Worm (Caenorhabditis elegans) whole organism, L1 larva: ENCODE measurements around the gene F08B12.4.

Experiments used
- C04F5.9 ChIP-seq: sonication (generic microtip); optimal IDR thresholded peaks from 2 replicates; lab custom pipeline; 2016; ENCODE audit warnings: missing genetic modification characterization, missing compliant biosample characterization
- C34B4.2 ChIP-seq: sonication (generic microtip); optimal IDR thresholded peaks from 2 replicates; lab custom pipeline; 2017; ENCODE audit warnings: mild to moderate bottlenecking, missing genetic modification characterization, missing compliant biosample characterization
- aha-1 ChIP-seq: fragments of 150-350 bp; optimal IDR thresholded peaks from 2 replicates; lab custom pipeline; 2014; ENCODE audit warnings: missing biosample characterization, missing genetic modification characterization
- aly-2 ChIP-seq: fragments of 150-350 bp; optimal IDR thresholded peaks from 2 replicates; lab custom pipeline; 2014; ENCODE audit warnings: missing biosample characterization, missing genetic modification characterization
- ama-1 ChIP-seq: fragments of 150-350 bp; optimal IDR thresholded peaks from 2 replicates; lab custom pipeline; 2014
- blmp-1 ChIP-seq: fragments of 150-350 bp; optimal IDR thresholded peaks from 2 replicates; lab custom pipeline; 2014; ENCODE audit warnings: missing biosample characterization, missing genetic modification characterization
- ceh-88 ChIP-seq: fragments of 200-800 bp; sonication (Bioruptor generic); IDR thresholded peaks from 2 replicates; pipeline ENCODE4 v1.3.6; 2022; ENCODE audit warnings: missing genetic modification characterization, missing compliant biosample characterization
- dsc-1 ChIP-seq: sonication (generic microtip); optimal IDR thresholded peaks from 2 replicates; lab custom pipeline; 2016; ENCODE audit warnings: mild to moderate bottlenecking, missing genetic modification characterization, missing compliant biosample characterization
- efl-1 ChIP-seq, 4 experiments: fragments of 150-350 bp; optimal IDR thresholded peaks in 3 of 4; peaks in 1 of 4; 1 replicate in 1 of 4; 2 replicates in 3 of 4; lab custom pipeline; 2014; ENCODE audit warnings: missing biosample characterization in 2 of 4, missing genetic modification characterization in 2 of 4, missing genetic modification reagents in 2 of 4
- egl-13 ChIP-seq: sonication (generic microtip); optimal IDR thresholded peaks from 2 replicates; lab custom pipeline; 2016; ENCODE audit warnings: missing genotype, missing genetic modification reagents, missing genetic modification characterization, missing compliant biosample characterization
- elt-2 ChIP-seq: sonication (generic microtip); optimal IDR thresholded peaks from 2 replicates; lab custom pipeline; 2016; ENCODE audit warnings: missing genetic modification characterization, mild to moderate bottlenecking, inconsistent platforms, missing compliant biosample characterization, missing genetic modification reagents
- elt-3 ChIP-seq, 6 experiments: fragments of 150-350 bp in 1 of 6; sonication (generic microtip); optimal IDR thresholded peaks; 2 replicates each; lab custom pipeline; 2017 to 2018; ENCODE audit warnings: missing biosample characterization in 6 of 6, missing genetic modification characterization in 6 of 6, inconsistent platforms in 1 of 6
- ets-5 ChIP-seq: fragments of 200-800 bp; sonication (Bioruptor generic); IDR thresholded peaks from 2 replicates; pipeline ENCODE4 v1.3.6; 2022; ENCODE audit warnings: missing genetic modification characterization, missing compliant biosample characterization
- fkh-4 ChIP-seq: sonication (generic microtip); optimal IDR thresholded peaks from 2 replicates; lab custom pipeline; 2016; ENCODE audit warnings: missing compliant biosample characterization, missing genetic modification characterization, borderline replicate concordance
- fos-1 ChIP-seq: fragments of 150-350 bp; optimal IDR thresholded peaks from 2 replicates; lab custom pipeline; 2014; ENCODE audit warnings: missing biosample characterization, missing genetic modification characterization
- grh-1 ChIP-seq: fragments of 200-800 bp; sonication (Bioruptor generic); IDR thresholded peaks from 2 replicates; pipeline ENCODE4 v1.3.6; 2022; ENCODE audit warnings: missing genetic modification reagents, missing genetic modification characterization, missing compliant biosample characterization
- hlh-17 ChIP-seq: fragments of 200-800 bp; sonication (Bioruptor generic); optimal IDR thresholded peaks from 2 replicates; lab custom pipeline; 2018; ENCODE audit warnings: missing genetic modification characterization, mild to moderate bottlenecking, missing compliant biosample characterization, moderate library complexity, borderline replicate concordance
- hlh-4 ChIP-seq: sonication (generic microtip); optimal IDR thresholded peaks from 2 replicates; lab custom pipeline; 2016; ENCODE audit warnings: mild to moderate bottlenecking, missing genetic modification characterization, missing compliant biosample characterization
- isw-1 ChIP-seq: fragments of 200-800 bp; sonication (Bioruptor generic); IDR thresholded peaks from 2 replicates; pipeline ENCODE4 v1.3.6; 2022; ENCODE audit warnings: missing genetic modification characterization, missing compliant biosample characterization
- jun-1 ChIP-seq: fragments of 150-350 bp; optimal IDR thresholded peaks from 2 replicates; lab custom pipeline; 2014; ENCODE audit warnings: missing biosample characterization, missing genetic modification reagents, missing genetic modification characterization
- lin-13 ChIP-seq: fragments of 150-350 bp; optimal IDR thresholded peaks from 2 replicates; lab custom pipeline; 2014; ENCODE audit warnings: missing biosample characterization, missing genetic modification reagents, missing genetic modification characterization
- lin-14 ChIP-seq: fragments of 200-800 bp; sonication (Bioruptor generic); optimal IDR thresholded peaks from 2 replicates; lab custom pipeline; 2018; ENCODE audit warnings: mild to moderate bottlenecking, missing genetic modification characterization, moderate library complexity, missing compliant biosample characterization
- lin-15B ChIP-seq: fragments of 150-350 bp; sonication (generic microtip); optimal IDR thresholded peaks from 3 replicates; lab custom pipeline; 2014; ENCODE audit warnings: missing biosample characterization, missing genetic modification characterization
- lin-39 ChIP-seq: fragments of 150-350 bp; optimal IDR thresholded peaks from 2 replicates; lab custom pipeline; 2014; ENCODE audit warnings: missing biosample characterization, missing genetic modification reagents, missing genetic modification characterization
- lir-3 ChIP-seq: sonication (generic microtip); optimal IDR thresholded peaks from 2 replicates; lab custom pipeline; 2016; ENCODE audit warnings: mild to moderate bottlenecking, missing genetic modification characterization, moderate library complexity, missing compliant biosample characterization; ENCODE audit not compliant: poor library complexity
- lsy-2 ChIP-seq, 2 experiments: fragments of 150-350 bp; optimal IDR thresholded peaks; 2 replicates each; lab custom pipeline; 2014; ENCODE audit warnings: missing biosample characterization in 2 of 2, missing genetic modification characterization in 2 of 2
- mep-1 ChIP-seq: fragments of 150-350 bp; optimal IDR thresholded peaks from 2 replicates; lab custom pipeline; 2014; ENCODE audit warnings: missing biosample characterization, missing genetic modification characterization
- nhr-11 ChIP-seq: fragments of 150-350 bp; optimal IDR thresholded peaks from 2 replicates; lab custom pipeline; 2014; ENCODE audit warnings: missing biosample characterization, missing genetic modification characterization
- nhr-237 ChIP-seq: fragments of 150-350 bp; optimal IDR thresholded peaks from 2 replicates; lab custom pipeline; 2014; ENCODE audit warnings: missing biosample characterization, missing genetic modification characterization
- nhr-28 ChIP-seq: fragments of 150-350 bp; optimal IDR thresholded peaks from 2 replicates; lab custom pipeline; 2014; ENCODE audit warnings: missing biosample characterization, missing genetic modification characterization
- nhr-47 ChIP-seq: sonication (generic microtip); optimal IDR thresholded peaks from 2 replicates; lab custom pipeline; 2016; ENCODE audit warnings: mild to moderate bottlenecking, missing genetic modification characterization, moderate library complexity, missing compliant biosample characterization
- nhr-71 ChIP-seq: sonication (generic microtip); optimal IDR thresholded peaks from 2 replicates; lab custom pipeline; 2016; ENCODE audit warnings: mild to moderate bottlenecking, missing genetic modification characterization, moderate library complexity, missing compliant biosample characterization
- nhr-76 ChIP-seq: sonication (generic microtip); optimal IDR thresholded peaks from 2 replicates; lab custom pipeline; 2017; ENCODE audit warnings: missing biosample characterization, missing genetic modification characterization
- pax-3 ChIP-seq: fragments of 200-800 bp; sonication (Bioruptor generic); optimal IDR thresholded peaks from 2 replicates; lab custom pipeline; 2018; ENCODE audit warnings: mild to moderate bottlenecking, missing genetic modification characterization, moderate library complexity, missing compliant biosample characterization
- pqm-1 ChIP-seq: sonication (generic microtip); optimal IDR thresholded peaks from 3 replicates; lab custom pipeline; 2017; ENCODE audit warnings: missing biosample characterization, missing genetic modification characterization
- rnt-1 ChIP-seq: sonication (generic microtip); optimal IDR thresholded peaks from 2 replicates; lab custom pipeline; 2016; ENCODE audit warnings: mild to moderate bottlenecking, missing genetic modification characterization, moderate library complexity, missing compliant biosample characterization
- sox-4 ChIP-seq: sonication (generic microtip); optimal IDR thresholded peaks from 2 replicates; lab custom pipeline; 2016; ENCODE audit warnings: missing genetic modification characterization, missing compliant biosample characterization
- sptf-1 ChIP-seq: fragments of 150-350 bp; optimal IDR thresholded peaks from 2 replicates; lab custom pipeline; 2014; ENCODE audit warnings: missing biosample characterization, missing genetic modification characterization
- sup-37 ChIP-seq: fragments of 200-800 bp; sonication (Bioruptor generic); optimal IDR thresholded peaks from 2 replicates; lab custom pipeline; 2018; ENCODE audit warnings: mild to moderate bottlenecking, missing genetic modification characterization, missing compliant biosample characterization
- tbx-2 ChIP-seq: sonication (generic microtip); optimal IDR thresholded peaks from 2 replicates; lab custom pipeline; 2016; ENCODE audit warnings: missing genetic modification characterization, missing compliant biosample characterization
- unc-130 ChIP-seq: fragments of 150-350 bp; optimal IDR thresholded peaks from 2 replicates; lab custom pipeline; 2017; ENCODE audit warnings: missing biosample characterization, missing genetic modification characterization, inconsistent platforms
- unc-30 ChIP-seq: sonication (generic microtip); optimal IDR thresholded peaks from 2 replicates; lab custom pipeline; 2017; ENCODE audit warnings: missing biosample characterization, missing genetic modification characterization
- unc-62 ChIP-seq: fragments of 150-350 bp; optimal IDR thresholded peaks from 2 replicates; lab custom pipeline; 2014; ENCODE audit warnings: missing biosample characterization, missing genetic modification reagents, missing genetic modification characterization
- vab-15 ChIP-seq: sonication (generic microtip); optimal IDR thresholded peaks from 2 replicates; lab custom pipeline; 2017; ENCODE audit warnings: missing genotype, mild to moderate bottlenecking, missing genetic modification characterization, missing compliant biosample characterization
- xbp-1 ChIP-seq: sonication (generic microtip); optimal IDR thresholded peaks from 2 replicates; lab custom pipeline; 2016; ENCODE audit warnings: missing genetic modification characterization, missing compliant biosample characterization
- zag-1 ChIP-seq: fragments of 150-350 bp; optimal IDR thresholded peaks from 2 replicates; lab custom pipeline; 2014; ENCODE audit warnings: missing biosample characterization, missing genetic modification characterization
- ztf-11 ChIP-seq, 2 experiments: sonication (generic microtip); optimal IDR thresholded peaks; 2 replicates each; lab custom pipeline; 2016 to 2017; ENCODE audit warnings: missing genetic modification characterization in 2 of 2, missing biosample characterization in 1 of 2, missing compliant biosample characterization in 1 of 2
- ztf-4 ChIP-seq: fragments of 150-350 bp; optimal IDR thresholded peaks from 2 replicates; lab custom pipeline; 2014; ENCODE audit warnings: missing biosample characterization, missing genetic modification characterization

F08B12.4 gene

DNA sequence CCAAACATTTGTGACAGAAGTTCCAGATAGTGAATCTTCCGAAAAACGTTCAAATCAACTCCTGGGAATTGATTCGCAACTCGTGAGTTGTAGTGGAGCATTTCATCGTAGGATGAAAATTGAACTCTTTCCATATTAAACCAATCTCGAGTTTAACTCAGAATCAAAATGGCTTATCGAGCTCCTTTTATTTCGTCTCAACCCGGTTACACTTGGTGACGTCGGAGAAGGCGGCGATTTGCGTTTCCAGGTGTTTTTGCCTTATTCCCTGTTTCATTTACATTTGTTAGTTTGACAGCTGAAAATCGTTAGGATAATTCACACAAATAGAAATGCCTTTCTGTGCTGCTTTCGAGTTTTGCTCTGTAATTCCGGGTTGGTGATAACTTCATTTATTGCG, 32.0 kb downstream of the F08B12.4 start, which contains the start of gene F42E11.3:
Gene F42E11.3, minus strand, starts transcription at position 101 of the 400 bp plus-strand sequence.
- TF ChIP-seq dsc-1 (tag; lab: Kevin White, UChicago) (peak; percentile 23), hlh-4 (tag; lab: Kevin White, UChicago) (peak; percentile 66), pax-3 (tag; lab: Kevin White, UChicago) (no peak), nhr-47 (tag; lab: Kevin White, UChicago) (no peak), elt-2 (no peak)
- TF ChIP-seq, all 84 proteins: peak for 2

DNA sequence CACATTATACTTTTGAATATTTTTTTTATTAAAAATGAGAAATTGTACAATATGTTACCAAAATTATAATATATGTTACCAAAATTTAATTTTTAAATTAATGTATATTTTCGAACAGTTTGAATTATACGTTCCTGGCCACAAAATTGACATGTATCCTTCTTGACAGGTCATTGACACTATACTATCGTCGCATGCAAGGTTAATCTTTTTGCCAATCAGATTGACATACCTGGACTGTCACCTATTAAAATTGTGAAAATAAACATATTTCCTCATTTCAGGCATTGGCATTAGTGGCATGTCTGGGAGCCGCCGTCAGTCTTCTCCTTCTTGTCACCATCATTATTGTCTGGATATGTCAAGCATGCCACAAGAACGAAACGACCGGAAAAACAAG, 37.4 kb downstream of the F08B12.4 start:
- TF ChIP-seq aly-2 (no peak), fkh-4 (tag; lab: Kevin White, UChicago) (no peak), grh-1 (GFP tag; lab: Robert Waterston, UW) (no peak), pqm-1 (tag; lab: Kevin White, UChicago) (no peak), nhr-76 (tag; lab: Kevin White, UChicago) (no peak), lin-15B (tag; lab: Kevin White, UChicago) (no peak), lin-39 (tag; lab: Kevin White, UChicago) (no peak), isw-1 (no peak), nhr-11 (tag; lab: Kevin White, UChicago) (no peak), jun-1 (tag; lab: Kevin White, UChicago) (no peak), unc-30 (tag; lab: Kevin White, UChicago) (no peak), nhr-237 (tag; lab: Kevin White, UChicago) (no peak), hlh-4 (tag; lab: Kevin White, UChicago) (no peak), rnt-1 (tag; lab: Kevin White, UChicago) (no peak), elt-3 (tag; optimal IDR thresholded peaks at IDR 0.05; lab: Kevin White, UChicago) (no peak)

- no peak for TF ChIP-seq mep-1
- peak; percentile 10 for TF ChIP-seq vab-15 (tag; lab: Kevin White, UChicago)
- TF ChIP-seq pqm-1 (tag; lab: Kevin White, UChicago): no peak
- no peak for TF ChIP-seq nhr-28
- TF ChIP-seq ceh-88 (GFP tag; lab: Robert Waterston, UW): no peak
- no peak for TF ChIP-seq sptf-1 (tag; lab: Kevin White, UChicago)
- TF ChIP-seq C34B4.2 (tag; lab: Kevin White, UChicago): no peak
- TF ChIP-seq sup-37 (GFP tag; lab: Kevin White, UChicago): no peak
- no peak for TF ChIP-seq lin-39 (tag; lab: Kevin White, UChicago)
- no peak for TF ChIP-seq xbp-1 (tag; lab: Kevin White, UChicago)
- no peak for TF ChIP-seq aly-2
- peak in 1 of 2 experiments; percentile 37 for TF ChIP-seq ztf-11 (tag; optimal IDR thresholded peaks at IDR 0.05; lab: Kevin White, UChicago)
- no peak for TF ChIP-seq jun-1 (tag; lab: Kevin White, UChicago)
- TF ChIP-seq nhr-237 (tag; lab: Kevin White, UChicago): no peak
- TF ChIP-seq lin-13 (GFP tag; lab: Kevin White, UChicago): no peak
- peak; percentile 46 for TF ChIP-seq dsc-1 (tag; lab: Kevin White, UChicago)
- TF ChIP-seq lir-3: no peak
- TF ChIP-seq aha-1 (tag; lab: Kevin White, UChicago): no peak
- no peak for TF ChIP-seq egl-13
- no peak for TF ChIP-seq zag-1 (tag; lab: Kevin White, UChicago)
- TF ChIP-seq ztf-4 (tag; lab: Kevin White, UChicago): no peak
- TF ChIP-seq unc-62 (GFP tag; lab: Kevin White, UChicago): no peak
- TF ChIP-seq ama-1 (lab: Kevin White, UChicago): no peak
- no peak for TF ChIP-seq blmp-1 (tag; lab: Kevin White, UChicago)
- no peak for TF ChIP-seq grh-1 (GFP tag; lab: Robert Waterston, UW)
- TF ChIP-seq lsy-2 (tag; optimal IDR thresholded peaks at IDR 0.05; lab: Kevin White, UChicago): no peak
- no peak for TF ChIP-seq hlh-17 (GFP tag; lab: Kevin White, UChicago)
- no peak for TF ChIP-seq C04F5.9 (tag; lab: Kevin White, UChicago)
- peak; percentile 25 for TF ChIP-seq nhr-71
- no peak for TF ChIP-seq rnt-1 (tag; lab: Kevin White, UChicago)
- no peak for TF ChIP-seq elt-3 (tag; optimal IDR thresholded peaks at IDR 0.05; lab: Kevin White, UChicago)
- no peak for TF ChIP-seq fos-1 (tag; lab: Kevin White, UChicago)
- no peak for TF ChIP-seq sox-4 (tag; lab: Kevin White, UChicago)
- TF ChIP-seq tbx-2 (tag; lab: Kevin White, UChicago): no peak
- peak; percentile 33 for TF ChIP-seq lin-14 (GFP tag; lab: Kevin White, UChicago)
- TF ChIP-seq ets-5 (GFP tag; lab: Robert Waterston, UW): no peak
- no peak for TF ChIP-seq efl-1 (optimal IDR thresholded peaks at IDR 0.05; lab: Kevin White, UChicago)
- peak in 1 of 2 experiments; percentile 39 for TF ChIP-seq efl-1 (GFP tag; optimal IDR thresholded peaks at IDR 0.05 in 1 of 2; lab: Kevin White, UChicago)
- TF ChIP-seq unc-130 (tag; lab: Kevin White, UChicago): no peak
Observed at ce11 chrX:11368845-11369244, 38.7 kb downstream of the F08B12.4 start.
